Fruit fly (Drosophila melanogaster) whole organism, embryonic: Measurements from ENCODE around the gene CG6431.

Experiments
- C15 ChIP-seq: fragments of 200-800 bp; sonication (Bioruptor generic); IDR thresholded peaks from 3 replicates; pipeline ENCODE4 v1.3.6; 2022; ENCODE audit warnings: missing biosample characterization, missing genetic modification characterization
- CG10543 ChIP-seq: fragments of 200-800 bp; sonication (Bioruptor generic); optimal IDR thresholded peaks from 3 replicates; lab custom pipeline; 2017; ENCODE audit warnings: missing biosample characterization, mild to moderate bottlenecking, missing genetic modification characterization, moderate library complexity
- CG12104 ChIP-seq: fragments of 200-800 bp; sonication (Bioruptor generic); optimal IDR thresholded peaks from 3 replicates; lab custom pipeline; 2016; ENCODE audit warnings: missing biosample characterization, missing genetic modification characterization
- CG12155 ChIP-seq: fragments of 200-800 bp; sonication (Bioruptor generic); optimal IDR thresholded peaks from 3 replicates; lab custom pipeline; 2016; ENCODE audit warnings: missing biosample characterization, missing genetic modification characterization
- CG15514 ChIP-seq: fragments of 200-800 bp; sonication (Bioruptor generic); optimal IDR thresholded peaks from 3 replicates; lab custom pipeline; 2017; ENCODE audit warnings: missing biosample characterization, missing genetic modification characterization, mild to moderate bottlenecking, moderate library complexity, missing genetic modification reagents
- CG16813 ChIP-seq: fragments of 200-800 bp; sonication (Bioruptor generic); IDR thresholded peaks from 3 replicates; pipeline ENCODE4 v1.3.6; 2022; ENCODE audit warnings: missing biosample characterization, missing genetic modification characterization; ENCODE audit not compliant: partially characterized antibody
- CG18764 ChIP-seq: fragments of 200-800 bp; sonication (Bioruptor generic); optimal IDR thresholded peaks from 3 replicates; lab custom pipeline; 2016; ENCODE audit warnings: missing biosample characterization, missing genetic modification characterization
- CG3163 ChIP-seq: fragments of 200-800 bp; sonication (Bioruptor generic); optimal IDR thresholded peaks from 3 replicates; lab custom pipeline; 2016; ENCODE audit warnings: missing biosample characterization, missing genetic modification characterization
- CG3407 ChIP-seq: fragments of 200-800 bp; sonication (Bioruptor generic); optimal IDR thresholded peaks from 2 replicates; lab custom pipeline; 2018; ENCODE audit warnings: missing biosample characterization, mild to moderate bottlenecking, missing genetic modification characterization
- CG3726 ChIP-seq: fragments of 200-800 bp; sonication (Bioruptor generic); IDR thresholded peaks from 3 replicates; pipeline ENCODE4, ENCODE4 v1.3.6; 2022; ENCODE audit warnings: missing biosample characterization, missing genetic modification characterization
- CG5245 ChIP-seq: fragments of 200-800 bp; sonication (Bioruptor generic); optimal IDR thresholded peaks from 3 replicates; lab custom pipeline; 2016; ENCODE audit warnings: missing biosample characterization, missing genetic modification characterization
- CG6813 ChIP-seq: fragments of 200-800 bp; sonication (Bioruptor generic); optimal IDR thresholded peaks from 2 replicates; lab custom pipeline; 2017; ENCODE audit warnings: missing biosample characterization, missing genetic modification characterization, mild to moderate bottlenecking, moderate library complexity, missing genetic modification reagents
- CG7271 ChIP-seq: fragments of 200-800 bp; sonication (Bioruptor generic); optimal IDR thresholded peaks from 2 replicates; lab custom pipeline; 2018; ENCODE audit warnings: missing biosample characterization, mild to moderate bottlenecking, missing genetic modification characterization, moderate library complexity
- CG7928 ChIP-seq: fragments of 200-800 bp; sonication (Bioruptor generic); optimal IDR thresholded peaks from 2 replicates; lab custom pipeline; 2017; ENCODE audit warnings: missing biosample characterization, mild to moderate bottlenecking, missing genetic modification characterization
- CG7963 ChIP-seq: fragments of 200-800 bp; sonication (Bioruptor generic); IDR thresholded peaks from 3 replicates; pipeline ENCODE4 v1.3.6; 2022; ENCODE audit warnings: missing biosample characterization, missing genetic modification characterization; ENCODE audit not compliant: partially characterized antibody
- CG8290 ChIP-seq, 3 experiments: fragments of 200-800 bp; sonication (Bioruptor generic); optimal IDR thresholded peaks; 2 replicates each; lab custom pipeline; 2016 to 2019; ENCODE audit warnings: missing biosample characterization in 3 of 3, missing genetic modification characterization in 3 of 3, mild to moderate bottlenecking in 2 of 3, moderate library complexity in 1 of 3
- Chrac-16 ChIP-seq: fragments of 200-800 bp; sonication (Bioruptor generic); optimal IDR thresholded peaks from 3 replicates; lab custom pipeline; 2016; ENCODE audit warnings: missing biosample characterization, missing genetic modification characterization
- CkIIα-i1 ChIP-seq: fragments of 200-800 bp; sonication (Bioruptor generic); IDR thresholded peaks from 2 replicates; pipeline ENCODE4 v1.3.6; 2022; ENCODE audit warnings: missing biosample characterization, missing genetic modification characterization
- Doc2 ChIP-seq: fragments of 200-800 bp; sonication (Bioruptor generic); IDR thresholded peaks from 2 replicates; pipeline ENCODE4 v1.3.6; 2022; ENCODE audit warnings: missing biosample characterization, missing genetic modification characterization
- Doc3 ChIP-seq: fragments of 200-800 bp; sonication (Bioruptor generic); IDR thresholded peaks from 3 replicates; pipeline ENCODE4 v1.3.6; 2022; ENCODE audit warnings: missing biosample characterization, missing genetic modification characterization; ENCODE audit not compliant: partially characterized antibody
- Eip74EF ChIP-seq, 2 experiments: fragments of 200-800 bp in 1 of 2; fragments of >200 bp in 1 of 2; sonication (Bioruptor generic) in 1 of 2; optimal IDR thresholded peaks; 2 replicates each; lab custom pipeline; 2017 to 2019; ENCODE audit warnings: missing biosample characterization in 2 of 2, missing genetic modification characterization in 2 of 2, mild to moderate bottlenecking in 1 of 2, moderate library complexity in 1 of 2
- GATAe ChIP-seq: fragments of 200-800 bp; sonication (Bioruptor generic); conservative IDR thresholded peaks from 2 replicates; pipeline ENCODE4 v1.3.6; 2022; ENCODE audit warnings: missing biosample characterization, missing genetic modification characterization
- H15 ChIP-seq: fragments of 200-800 bp; sonication (Bioruptor generic); IDR thresholded peaks from 3 replicates; pipeline ENCODE4 v1.3.6; 2022; ENCODE audit warnings: missing biosample characterization, missing genetic modification characterization
- HHEX ChIP-seq: fragments of 200-800 bp; sonication (Bioruptor generic); optimal IDR thresholded peaks from 3 replicates; lab custom pipeline; 2017; ENCODE audit warnings: missing biosample characterization, mild to moderate bottlenecking, missing genetic modification characterization, missing genetic modification reagents
- Hey ChIP-seq: fragments of 200-800 bp; sonication (Bioruptor generic); optimal IDR thresholded peaks from 3 replicates; lab custom pipeline; 2018; ENCODE audit warnings: missing biosample characterization, mild to moderate bottlenecking, missing genetic modification characterization
- Kr ChIP-seq: fragments of 200-800 bp; sonication (Bioruptor generic); optimal IDR thresholded peaks from 2 replicates; lab custom pipeline; 2017; ENCODE audit warnings: missing biosample characterization, mild to moderate bottlenecking, missing genetic modification characterization
- MESR4 ChIP-seq: fragments of 200-800 bp; sonication (Bioruptor generic); optimal IDR thresholded peaks from 2 replicates; lab custom pipeline; 2018; ENCODE audit warnings: missing biosample characterization, mild to moderate bottlenecking, missing genetic modification characterization, moderate library complexity
- Oaz ChIP-seq: fragments of 200-800 bp; sonication (Bioruptor generic); IDR thresholded peaks from 2 replicates; pipeline ENCODE4 v1.3.6; 2022; ENCODE audit warnings: missing biosample characterization, missing genetic modification characterization
- Scr ChIP-seq: fragments of 200-800 bp; sonication (Bioruptor generic); IDR thresholded peaks from 2 replicates; pipeline ENCODE4 v1.3.6; 2022; ENCODE audit warnings: missing biosample characterization, missing genetic modification characterization; ENCODE audit not compliant: partially characterized antibody
- Taf1 ChIP-seq: fragments of 200-800 bp; sonication (Bioruptor generic); IDR thresholded peaks from 2 replicates; pipeline ENCODE4 v1.3.6; 2022; ENCODE audit warnings: missing biosample characterization, missing genetic modification characterization
- ab ChIP-seq: fragments of 200-800 bp; sonication (Bioruptor generic); optimal IDR thresholded peaks from 2 replicates; lab custom pipeline; 2016; ENCODE audit warnings: missing biosample characterization, missing genetic modification characterization
- bab2 ChIP-seq: fragments of 200-800 bp; sonication (Bioruptor generic); optimal IDR thresholded peaks from 2 replicates; lab custom pipeline; 2016; ENCODE audit warnings: missing biosample characterization, missing genetic modification characterization
- dmrt11E ChIP-seq: fragments of 200-800 bp; sonication (Bioruptor generic); optimal IDR thresholded peaks from 3 replicates; lab custom pipeline; 2018; ENCODE audit warnings: missing biosample characterization, mild to moderate bottlenecking, missing genetic modification characterization, moderate library complexity
- h ChIP-seq: fragments of >200 bp; optimal IDR thresholded peaks from 2 replicates; lab custom pipeline; 2017
- knrl ChIP-seq: fragments of 200-800 bp; sonication (Bioruptor generic); IDR thresholded peaks from 3 replicates; pipeline ENCODE4 v1.3.6; 2022; ENCODE audit warnings: missing biosample characterization, missing genetic modification characterization; ENCODE audit not compliant: partially characterized antibody
- lmd ChIP-seq: fragments of 200-800 bp; sonication (Bioruptor generic); IDR thresholded peaks from 2 replicates; pipeline ENCODE4 v1.3.6; 2022; ENCODE audit warnings: missing biosample characterization, missing genetic modification characterization
- mam ChIP-seq: fragments of 200-800 bp; sonication (Bioruptor generic); optimal IDR thresholded peaks from 3 replicates; lab custom pipeline; 2016; ENCODE audit warnings: missing biosample characterization, missing genetic modification characterization
- nerfin-1 ChIP-seq: fragments of 200-800 bp; sonication (Bioruptor generic); optimal IDR thresholded peaks from 3 replicates; lab custom pipeline; 2019; ENCODE audit warnings: missing biosample characterization, mild to moderate bottlenecking, missing genetic modification characterization, moderate library complexity
- nom ChIP-seq: fragments of 200-800 bp; sonication (Bioruptor generic); optimal IDR thresholded peaks from 2 replicates; lab custom pipeline; 2017; ENCODE audit warnings: missing biosample characterization, missing genetic modification characterization, mild to moderate bottlenecking, moderate library complexity, missing genetic modification reagents
- sens ChIP-seq: fragments of 200-800 bp; sonication (Bioruptor generic); peaks from one replicate; lab custom pipeline; 2016; ENCODE audit warnings: missing biosample characterization, missing genetic modification characterization
- sens-2 ChIP-seq: fragments of 200-800 bp; sonication (Bioruptor generic); IDR thresholded peaks from 2 replicates; pipeline ENCODE4 v1.3.6; 2022; ENCODE audit warnings: missing biosample characterization, missing genetic modification characterization
- sim ChIP-seq: fragments of 200-800 bp; sonication (Bioruptor generic); IDR thresholded peaks from 2 replicates; pipeline ENCODE4 v1.3.6; 2022; ENCODE audit warnings: missing biosample characterization, missing genetic modification characterization
- sna ChIP-seq: fragments of 200-800 bp; sonication (Bioruptor generic); IDR thresholded peaks from 2 replicates; pipeline ENCODE4 v1.3.6; 2022; ENCODE audit warnings: missing biosample characterization, missing genetic modification characterization; ENCODE audit not compliant: partially characterized antibody
- so ChIP-seq: fragments of 200-800 bp; sonication (Bioruptor generic); IDR thresholded peaks from 3 replicates; pipeline ENCODE4 v1.3.6; 2022; ENCODE audit warnings: missing biosample characterization, missing genetic modification characterization
- sqz ChIP-seq: fragments of 200-800 bp; sonication (Bioruptor generic); optimal IDR thresholded peaks from 3 replicates; lab custom pipeline; 2018; ENCODE audit warnings: missing biosample characterization, mild to moderate bottlenecking, missing genetic modification characterization
- sr ChIP-seq: fragments of 200-800 bp; sonication (Bioruptor generic); IDR thresholded peaks from 3 replicates; pipeline ENCODE4 v1.3.6; 2022; ENCODE audit warnings: missing biosample characterization, missing genetic modification characterization
- stwl ChIP-seq: fragments of 200-800 bp; sonication (Bioruptor generic); optimal IDR thresholded peaks from 3 replicates; lab custom pipeline; 2018; ENCODE audit warnings: missing biosample characterization, mild to moderate bottlenecking, missing genetic modification characterization, moderate library complexity
- trh ChIP-seq: fragments of 200-800 bp; sonication (Bioruptor generic); optimal IDR thresholded peaks from 2 replicates; lab custom pipeline; 2016; ENCODE audit warnings: missing biosample characterization, missing genetic modification characterization
- vfl ChIP-seq: fragments of 200-800 bp; sonication (Bioruptor generic); optimal IDR thresholded peaks from 2 replicates; lab custom pipeline; 2016; ENCODE audit warnings: missing biosample characterization, missing genetic modification characterization
- wek ChIP-seq: fragments of 200-800 bp; sonication (Bioruptor generic); optimal IDR thresholded peaks from 3 replicates; lab custom pipeline; 2018; ENCODE audit warnings: missing biosample characterization, mild to moderate bottlenecking, missing genetic modification characterization, moderate library complexity
- wor ChIP-seq: fragments of 200-800 bp; sonication (Bioruptor generic); IDR thresholded peaks from 2 replicates; pipeline ENCODE4 v1.3.6; 2022; ENCODE audit warnings: missing biosample characterization, missing genetic modification characterization

Gene CG6431

dm6 chr2L:10697992-10698391 lies 26.0 kb upstream of the CG6431 start, which contains the start of gene CG7300 (continued):
- peak; percentile 39 for TF ChIP-seq Chrac-16
- no peak for TF ChIP-seq CG7963 (GFP tag; lab: Robert Waterston, UW)
- no peak for TF ChIP-seq wek (GFP tag; lab: Kevin White, UChicago)
- TF ChIP-seq sr = no peak
- peak; percentile 23 for TF ChIP-seq CG15514 (GFP tag; lab: Kevin White, UChicago)
- peak; percentile 8 for TF ChIP-seq CG6813 (GFP tag; lab: Kevin White, UChicago)
- TF ChIP-seq Scr (GFP tag; lab: Robert Waterston, UW) = no peak
- peak; percentile 72 for TF ChIP-seq Taf1 (GFP tag; lab: Robert Waterston, UW)
- TF ChIP-seq CG12155 = peak; percentile 53
- TF ChIP-seq GATAe = 0 out of 2 replicates have a peak, but pooled peaks have one; percentile 40
- no peak for TF ChIP-seq CG3726
- peak; percentile 78 for TF ChIP-seq lmd (GFP tag; lab: Robert Waterston, UW)
- no peak for TF ChIP-seq MESR4 (GFP tag; lab: Kevin White, UChicago)
- no peak for TF ChIP-seq sens-2 (GFP tag; lab: Robert Waterston, UW)
- TF ChIP-seq Doc3 (GFP tag; lab: Robert Waterston, UW) = no peak
- TF ChIP-seq CG8290 (GFP tag; optimal IDR thresholded peaks at IDR 0.05; lab: Kevin White, UChicago) = no peak
- no peak for TF ChIP-seq CG8290 (tag; optimal IDR thresholded peaks at IDR 0.05; lab: Kevin White, UChicago)
- no peak for TF ChIP-seq CkIIα-i1 (GFP tag; lab: Robert Waterston, UW)
- TF ChIP-seq C15 (GFP tag; lab: Robert Waterston, UW) = 0 out of 3 replicates have a peak, but pooled peaks have one; percentile 31
- no peak for TF ChIP-seq CG12104
- TF ChIP-seq HHEX (GFP tag; lab: Kevin White, UChicago) = peak; percentile 35
- TF ChIP-seq Kr (GFP tag; lab: Kevin White, UChicago) = no peak
- TF ChIP-seq sqz (GFP tag; lab: Kevin White, UChicago) = no peak
- no peak for TF ChIP-seq Hey
- TF ChIP-seq Oaz (GFP tag; lab: Robert Waterston, UW) = no peak
- TF ChIP-seq CG7271 = no peak
- TF ChIP-seq h (lab: Kevin White, UChicago) = no peak
- TF ChIP-seq Eip74EF (GFP tag; optimal IDR thresholded peaks at IDR 0.05; lab: Kevin White, UChicago) = peak in 1 of 2 experiments; percentile 40
- TF ChIP-seq knrl (GFP tag; lab: Robert Waterston, UW) = no peak
- no peak for TF ChIP-seq nom
- TF ChIP-seq vfl (GFP tag; lab: Kevin White, UChicago) = no peak
- TF ChIP-seq sim = no peak
- TF ChIP-seq dmrt11E (tag; lab: Kevin White, UChicago) = peak; percentile 24
- peak; percentile 38 for TF ChIP-seq CG7928 (GFP tag; lab: Kevin White, UChicago)
- TF ChIP-seq CG3407 (GFP tag; lab: Kevin White, UChicago) = no peak
- peak; percentile 80 for TF ChIP-seq sens (GFP tag; lab: Kevin White, UChicago)
- TF ChIP-seq ab = no peak
- 0 out of 3 replicates have a peak, but pooled peaks have one; percentile 10 for TF ChIP-seq H15 (GFP tag; lab: Robert Waterston, UW)
- no peak for TF ChIP-seq trh
- TF ChIP-seq CG5245 (GFP tag; lab: Kevin White, UChicago) = no peak
- no peak for TF ChIP-seq wor
- TF ChIP-seq stwl (tag; lab: Kevin White, UChicago) = no peak
- TF ChIP-seq mam (GFP tag; lab: Kevin White, UChicago) = peak; percentile 40
- no peak for TF ChIP-seq CG3163 (GFP tag; lab: Kevin White, UChicago)
- no peak for TF ChIP-seq nerfin-1 (tag; lab: Kevin White, UChicago)
- TF ChIP-seq sna (GFP tag; lab: Robert Waterston, UW) = no peak
- TF ChIP-seq CG18764 (GFP tag; lab: Kevin White, UChicago) = no peak
- no peak for TF ChIP-seq Doc2
- TF ChIP-seq CG10543 (GFP tag; lab: Kevin White, UChicago) = no peak
- no peak for TF ChIP-seq so (GFP tag; lab: Robert Waterston, UW)
- TF ChIP-seq CG16813 (GFP tag; lab: Robert Waterston, UW) = no peak
- peak; percentile 24 for TF ChIP-seq bab2 (GFP tag; lab: Kevin White, UChicago)
